Worm (Caenorhabditis elegans) whole organism, midembryonic: ENCODE data around the gene rhi-1.
A peak's percentile ranks its signal among the peaks of the same experiment; 100 is the strongest.

Experiments
- T22C8.4 ChIP-seq: fragments of 200-800 bp; sonication (Bioruptor generic); IDR thresholded peaks from 2 replicates; pipeline ENCODE4 v1.3.6; 2022; ENCODE audit warnings: missing genetic modification characterization, missing compliant biosample characterization
- cog-1 ChIP-seq: sonication (generic microtip); optimal IDR thresholded peaks from 2 replicates; lab custom pipeline; 2016; ENCODE audit warnings: missing genetic modification characterization, missing compliant biosample characterization
- flt-1 ChIP-seq: fragments of 200-800 bp; sonication (Bioruptor generic); IDR thresholded peaks from 2 replicates; pipeline ENCODE4 v1.3.6; 2022; ENCODE audit warnings: missing genetic modification characterization, missing compliant biosample characterization
- klf-2 ChIP-seq: fragments of 200-800 bp; sonication (Bioruptor generic); conservative IDR thresholded peaks from 2 replicates; pipeline ENCODE4 v1.3.6; 2022; ENCODE audit warnings: missing genetic modification reagents, missing genetic modification characterization, missing compliant biosample characterization
- med-1 ChIP-seq: sonication (generic microtip); optimal IDR thresholded peaks from 2 replicates; lab custom pipeline; 2017; ENCODE audit warnings: missing genetic modification characterization, mild to moderate bottlenecking, missing compliant biosample characterization, antibody characterized with exemption, missing genetic modification reagents; ENCODE audit not compliant: insufficient read depth
- ref-1 ChIP-seq: fragments of 200-800 bp; sonication (Bioruptor generic); conservative IDR thresholded peaks from 2 replicates; pipeline ENCODE4 v1.3.6; 2022; ENCODE audit warnings: missing genetic modification reagents, missing genetic modification characterization, missing compliant biosample characterization
- tab-1 ChIP-seq: fragments of 200-800 bp; sonication (Bioruptor generic); IDR thresholded peaks from 2 replicates; pipeline ENCODE4 v1.3.6; 2022; ENCODE audit warnings: missing genetic modification characterization, missing compliant biosample characterization
- ztf-23 ChIP-seq: fragments of 200-800 bp; sonication (Bioruptor generic); IDR thresholded peaks from 2 replicates; pipeline ENCODE4 v1.3.6; 2022; ENCODE audit warnings: missing genetic modification reagents, missing genetic modification characterization, missing compliant biosample characterization
- ztf-29 ChIP-seq: fragments of 200-800 bp; sonication (Bioruptor generic); IDR thresholded peaks from 2 replicates; pipeline ENCODE4 v1.3.6; 2022; ENCODE audit warnings: missing genetic modification reagents, missing genetic modification characterization, missing compliant biosample characterization

Gene rhi-1

DNA sequence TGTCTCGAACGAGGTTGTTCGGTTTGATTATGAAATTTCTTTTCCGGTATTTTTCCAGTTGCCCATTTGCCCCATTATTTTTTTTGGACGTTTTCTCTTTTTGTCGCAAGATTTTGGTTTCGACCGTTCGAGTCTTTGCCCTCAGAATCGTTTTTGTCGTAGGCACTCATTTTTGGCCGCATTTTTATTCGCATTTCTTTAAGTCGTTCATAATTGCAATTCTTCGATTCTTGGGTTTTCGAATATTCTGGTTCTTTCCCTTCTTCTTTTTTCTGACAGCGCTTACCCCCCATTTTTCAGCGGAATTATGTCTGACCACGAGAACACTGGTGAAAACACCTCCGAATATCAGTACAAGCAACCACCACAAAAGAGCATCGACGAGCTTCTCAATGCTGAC lies at the start of gene rhi-1:
rhi-1 (plus strand) TSS at position 301 of the 400 bp plus-strand sequence.
- TF ChIP-seq T22C8.4 (GFP tag; lab: Robert Waterston, UW) (no peak), med-1 (GFP tag; lab: Kevin White, UChicago) (no peak), ztf-23 (no peak), klf-2 (GFP tag; lab: Robert Waterston, UW) (no peak), tab-1 (GFP tag; lab: Robert Waterston, UW) (no peak), cog-1 (tag; lab: Kevin White, UChicago) (no peak), flt-1 (GFP tag; lab: Robert Waterston, UW) (no peak), ztf-29 (GFP tag; lab: Robert Waterston, UW) (no peak), ref-1 (GFP tag; lab: Robert Waterston, UW) (no peak)

ce11 chrX:4462390-4462789 lies 45.9 kb upstream of the rhi-1 start, which contains the start of gene atg-16.1:
TSS of gene atg-16.1 (minus strand) at chrX:4462465.
- TF ChIP-seq cog-1 (tag; lab: Kevin White, UChicago) (no peak), med-1 (GFP tag; lab: Kevin White, UChicago) (no peak), ref-1 (GFP tag; lab: Robert Waterston, UW) (no peak), flt-1 (GFP tag; lab: Robert Waterston, UW) (no peak), klf-2 (GFP tag; lab: Robert Waterston, UW) (no peak), tab-1 (GFP tag; lab: Robert Waterston, UW) (no peak), ztf-23 (no peak), ztf-29 (GFP tag; lab: Robert Waterston, UW) (no peak), T22C8.4 (GFP tag; lab: Robert Waterston, UW) (no peak)

DNA sequence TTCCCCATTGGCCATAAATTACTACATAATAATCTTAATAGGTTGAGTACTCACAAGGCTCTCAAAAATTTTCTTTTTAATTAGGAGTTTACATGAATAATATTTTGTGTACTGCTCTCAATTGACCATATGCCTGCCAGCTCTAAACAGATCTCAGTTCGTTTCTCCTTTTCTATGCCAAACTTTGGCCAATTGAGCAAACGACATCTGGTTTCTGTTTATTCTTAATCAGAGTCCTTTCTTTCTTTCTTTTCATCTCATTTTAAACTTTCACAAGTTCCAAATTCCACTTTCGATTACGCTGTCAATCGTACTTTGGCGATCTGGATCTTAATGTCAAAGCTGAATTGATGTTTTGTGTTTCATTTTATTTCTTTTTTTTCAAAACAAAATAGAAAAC lies 43.9 kb upstream of the rhi-1 start:
- no peak for TF ChIP-seq tab-1 (GFP tag; lab: Robert Waterston, UW)
- TF ChIP-seq cog-1 (tag; lab: Kevin White, UChicago) = no peak
- TF ChIP-seq ref-1 (GFP tag; lab: Robert Waterston, UW) = no peak
- no peak for TF ChIP-seq T22C8.4 (GFP tag; lab: Robert Waterston, UW)
- TF ChIP-seq klf-2 (GFP tag; lab: Robert Waterston, UW) = no peak
- no peak for TF ChIP-seq flt-1 (GFP tag; lab: Robert Waterston, UW)

DNA sequence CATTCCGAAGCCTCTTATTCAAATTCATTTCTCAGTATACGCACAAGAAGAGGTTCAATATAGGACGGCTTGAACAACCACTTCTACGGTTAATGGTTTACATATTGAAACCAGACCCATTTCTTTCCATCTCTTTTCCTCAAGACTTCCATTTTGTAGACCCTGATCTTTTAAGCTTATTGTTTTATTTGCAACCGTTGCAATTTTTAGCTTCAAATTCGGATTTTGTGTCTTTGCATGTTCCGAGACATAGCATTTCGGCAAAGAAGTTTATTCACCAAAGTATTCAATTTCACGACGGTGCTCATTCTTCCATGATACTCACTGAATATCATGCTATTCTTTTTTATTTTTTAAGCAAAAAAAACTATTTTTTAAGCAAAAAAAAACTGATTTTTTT lies 42.1 kb upstream of the rhi-1 start, which contains the start of gene nmur-3:
nmur-3 (plus strand) TSS at position 301 of the 400 bp plus-strand sequence.
- TF ChIP-seq klf-2 (GFP tag; lab: Robert Waterston, UW) = no peak
- no peak for TF ChIP-seq ztf-23
- no peak for TF ChIP-seq flt-1 (GFP tag; lab: Robert Waterston, UW)
- TF ChIP-seq med-1 (GFP tag; lab: Kevin White, UChicago) = no peak
- no peak for TF ChIP-seq ref-1 (GFP tag; lab: Robert Waterston, UW)
- TF ChIP-seq cog-1 (tag; lab: Kevin White, UChicago) = no peak
- TF ChIP-seq tab-1 (GFP tag; lab: Robert Waterston, UW) = no peak
- TF ChIP-seq T22C8.4 (GFP tag; lab: Robert Waterston, UW) = no peak
- TF ChIP-seq ztf-29 (GFP tag; lab: Robert Waterston, UW) = no peak

DNA sequence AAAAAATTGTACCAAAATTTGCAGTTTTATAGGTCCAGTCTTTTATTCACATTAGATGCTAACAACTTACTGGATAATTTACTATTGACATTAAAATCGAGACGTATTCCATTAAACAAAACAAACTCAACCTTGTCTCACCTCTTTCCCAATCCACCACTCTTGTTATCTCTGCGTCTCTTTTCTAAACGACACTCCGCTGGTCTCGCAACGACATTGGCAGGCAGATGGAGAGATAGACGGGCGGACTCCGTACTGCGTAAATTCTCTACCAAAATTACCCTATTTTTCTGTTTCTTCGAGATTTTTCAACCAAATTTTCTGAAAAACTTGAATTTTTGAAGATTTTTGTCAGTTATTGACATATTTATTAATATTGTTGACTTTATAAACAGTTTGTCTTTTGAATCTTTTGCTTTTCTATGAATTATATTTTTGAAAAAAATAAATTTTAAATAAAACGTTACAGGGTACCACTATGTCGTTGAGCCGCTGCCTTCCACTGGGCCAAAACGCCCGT lies 39.0 kb upstream of the rhi-1 start, which contains the start of gene asb-2:
asb-2 (plus strand) TSS at position 470 of the 520 bp plus-strand sequence.
- TF ChIP-seq cog-1 (tag; lab: Kevin White, UChicago) (peak; percentile 50), ref-1 (GFP tag; lab: Robert Waterston, UW) (no peak), ztf-23 (0 out of 2 replicates have a peak, but pooled peaks have one; percentile 16)

DNA sequence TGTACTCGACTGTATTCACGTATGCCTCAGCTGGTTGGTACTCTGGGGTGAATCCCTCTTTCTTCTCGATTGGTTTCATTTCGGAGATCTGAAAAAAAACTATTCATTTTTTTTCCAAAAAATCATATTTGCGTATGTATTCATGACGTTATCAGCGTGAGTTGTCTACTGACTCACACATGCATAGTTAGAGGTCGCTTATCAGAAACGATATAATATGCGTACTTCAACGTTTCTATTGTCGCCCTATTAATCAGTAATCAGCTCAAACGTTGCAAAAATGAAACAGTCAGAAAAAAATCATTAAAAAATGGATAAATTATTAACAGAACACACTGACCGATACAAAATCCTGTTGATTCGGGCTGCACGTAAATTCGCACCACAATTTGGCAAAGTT lies 29.8 kb upstream of the rhi-1 start:
- TF ChIP-seq klf-2 (GFP tag; lab: Robert Waterston, UW) (no peak), ztf-29 (GFP tag; lab: Robert Waterston, UW) (no peak), cog-1 (tag; lab: Kevin White, UChicago) (no peak), tab-1 (GFP tag; lab: Robert Waterston, UW) (no peak), ztf-23 (no peak), T22C8.4 (GFP tag; lab: Robert Waterston, UW) (no peak), med-1 (GFP tag; lab: Kevin White, UChicago) (no peak), flt-1 (GFP tag; lab: Robert Waterston, UW) (no peak), ref-1 (GFP tag; lab: Robert Waterston, UW) (no peak)

DNA sequence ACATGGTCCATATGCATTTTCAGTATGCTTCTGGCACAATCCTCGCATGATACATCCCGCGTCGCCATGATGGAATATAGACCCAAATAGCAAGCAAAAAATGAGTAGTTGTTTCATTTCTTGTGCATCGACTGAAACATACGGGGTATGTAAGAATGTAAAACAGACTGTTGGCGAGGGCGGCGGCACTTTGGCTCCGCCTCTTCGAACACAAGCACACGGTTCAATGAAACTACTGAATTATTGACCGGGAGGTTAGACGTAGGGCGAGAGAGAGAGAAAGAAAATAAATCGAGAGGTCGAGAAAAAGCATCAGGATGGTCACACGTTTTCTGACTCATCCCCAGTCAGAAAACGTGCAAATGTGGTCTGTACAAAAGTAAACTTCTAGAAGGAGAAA lies 28.3 kb upstream of the rhi-1 start:
- no peak for TF ChIP-seq klf-2 (GFP tag; lab: Robert Waterston, UW)

ce11 chrX:4480800-4481199 lies 27.5 kb upstream of the rhi-1 start:
- TF ChIP-seq med-1 (GFP tag; lab: Kevin White, UChicago) (no peak), T22C8.4 (GFP tag; lab: Robert Waterston, UW) (no peak), ztf-29 (GFP tag; lab: Robert Waterston, UW) (no peak), ztf-23 (no peak), klf-2 (GFP tag; lab: Robert Waterston, UW) (no peak), tab-1 (GFP tag; lab: Robert Waterston, UW) (no peak), cog-1 (tag; lab: Kevin White, UChicago) (no peak), flt-1 (GFP tag; lab: Robert Waterston, UW) (no peak)

- no peak for TF ChIP-seq klf-2 (GFP tag; lab: Robert Waterston, UW)
Observed at ce11 chrX:4484072-4484471, 24.2 kb upstream of the rhi-1 start.

DNA sequence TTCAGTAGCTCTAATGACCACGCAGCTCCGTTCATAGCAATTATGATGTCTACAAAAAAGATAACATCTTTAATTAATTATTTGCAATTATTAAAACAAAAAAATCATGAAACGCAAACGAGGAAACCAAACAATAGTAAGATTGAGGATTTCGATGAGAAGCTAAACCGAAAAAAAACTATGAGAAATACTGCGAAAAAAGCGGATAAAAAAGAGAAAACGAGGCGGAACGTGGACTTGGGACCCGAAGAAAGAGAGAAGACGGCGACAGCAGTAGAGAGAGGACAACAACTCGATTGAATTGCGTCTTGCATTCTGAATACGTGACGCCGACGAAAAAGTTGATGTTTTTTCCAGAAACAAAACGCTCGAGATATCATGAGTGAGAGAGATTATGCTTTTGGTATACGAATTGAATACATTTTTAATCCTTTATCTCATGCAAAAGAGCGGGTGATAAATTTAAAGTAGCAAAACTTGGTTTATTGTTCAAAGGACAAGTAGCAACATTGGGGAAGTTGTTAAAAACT lies 19.4 kb upstream of the rhi-1 start, which contains the start of gene ncr-1:
ncr-1 (minus strand) TSS at position 51 of the 530 bp plus-strand sequence.
- TF ChIP-seq ztf-29 (GFP tag; lab: Robert Waterston, UW) (no peak), med-1 (GFP tag; lab: Kevin White, UChicago) (no peak), T22C8.4 (GFP tag; lab: Robert Waterston, UW) (no peak), tab-1 (GFP tag; lab: Robert Waterston, UW) (no peak), ref-1 (GFP tag; lab: Robert Waterston, UW) (no peak), cog-1 (tag; lab: Kevin White, UChicago) (no peak), ztf-23 (no peak), klf-2 (GFP tag; lab: Robert Waterston, UW) (no peak), flt-1 (GFP tag; lab: Robert Waterston, UW) (no peak)
